Worm (Caenorhabditis elegans): ENCODE data around the gene sru-48.

The sru-48 gene

DNA sequence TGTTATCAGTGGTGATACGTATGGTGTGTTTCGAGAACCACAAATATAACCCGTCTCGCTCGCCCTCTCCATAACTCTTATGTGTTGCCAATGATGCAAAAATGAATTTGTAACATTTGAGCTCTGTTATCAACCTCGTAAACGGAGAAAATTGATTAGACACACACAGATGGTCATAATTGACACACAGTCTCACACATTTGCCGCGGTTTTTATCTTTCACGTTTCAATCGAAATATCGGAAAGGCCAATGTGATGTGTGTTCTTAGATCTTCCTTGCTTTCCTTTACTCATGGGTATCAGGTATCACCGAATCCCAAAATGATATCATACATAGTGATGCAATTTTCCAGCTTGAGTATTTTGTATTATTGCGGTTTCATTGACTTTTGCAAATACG is 33.6 kb downstream of the sru-48 start:
- no peak for TF ChIP-seq lin-40 (tag; optimal IDR thresholded peaks at IDR 0.05)
- TF ChIP-seq madf-6 (GFP tag; IDR thresholded peaks at IDR 0.05), result no peak
- no peak for TF ChIP-seq ztf-26 (tag; optimal IDR thresholded peaks at IDR 0.05)
- TF ChIP-seq nhr-80 (tag; optimal IDR thresholded peaks at IDR 0.05), result peak; percentile 97
- no peak for TF ChIP-seq cebp-2 (GFP tag; IDR thresholded peaks at IDR 0.05)
- TF ChIP-seq F10E7.11 (tag; optimal IDR thresholded peaks at IDR 0.05), result no peak
- TF ChIP-seq mes-4 (tag; optimal IDR thresholded peaks at IDR 0.05), result no peak
- TF ChIP-seq Y79H2A.3 (GFP tag; conservative IDR thresholded peaks at IDR 0.05), result no peak
- TF ChIP-seq nhr-120 (GFP tag; IDR thresholded peaks at IDR 0.05), result no peak
- TF ChIP-seq let-607 (tag; optimal IDR thresholded peaks at IDR 0.05), result peak in 1 of 2 experiments; percentile 61
- no peak for TF ChIP-seq zim-3 (tag; optimal IDR thresholded peaks at IDR 0.05)
- TF ChIP-seq F57A8.1 (GFP tag; optimal IDR thresholded peaks at IDR 0.05), result no peak
- 0 out of 2 replicates have a peak, but pooled peaks have one; percentile 8 for TF ChIP-seq dox-1 (GFP tag; IDR thresholded peaks at IDR 0.05)
- no peak for TF ChIP-seq chd-7 (tag; optimal IDR thresholded peaks at IDR 0.05)
- no peak for TF ChIP-seq C17E4.6 (GFP tag; IDR thresholded peaks at IDR 0.05)
- no peak for TF ChIP-seq cebp-1 (GFP tag; IDR thresholded peaks at IDR 0.05)
- TF ChIP-seq cebp-1 (tag; optimal IDR thresholded peaks at IDR 0.05), result peak; percentile 2
- no peak for TF ChIP-seq lir-1 (GFP tag; conservative IDR thresholded peaks at IDR 0.05)
- TF ChIP-seq tbp1 (GFP tag; optimal IDR thresholded peaks at IDR 0.05), result peak; percentile 22
- TF ChIP-seq bed-2 (GFP tag; IDR thresholded peaks at IDR 0.05), result no peak
- no peak for TF ChIP-seq dpl-1 (GFP tag; optimal IDR thresholded peaks at IDR 0.05)
- no peak for TF ChIP-seq ceh-27 (GFP tag; optimal IDR thresholded peaks at IDR 0.05)
- peak; percentile 44 for TF ChIP-seq sptf-2 (GFP tag; optimal IDR thresholded peaks at IDR 0.05)
- TF ChIP-seq D2030.7 (GFP tag; IDR thresholded peaks at IDR 0.05), result no peak
- TF ChIP-seq ets-4 (GFP tag; optimal IDR thresholded peaks at IDR 0.05), result peak; percentile 39
- no peak for TF ChIP-seq B0336.3 (GFP tag; IDR thresholded peaks at IDR 0.05)
- TF ChIP-seq T26A5.8 (tag; optimal IDR thresholded peaks at IDR 0.05), result no peak
- no peak for TF ChIP-seq ztf-6 (GFP tag; IDR thresholded peaks at IDR 0.05)
- TF ChIP-seq F55B11.4 (tag; optimal IDR thresholded peaks at IDR 0.05; ENCODE audit: borderline replicate concordance, insufficient read depth), result no peak
- TF ChIP-seq snpc-4 (GFP tag; optimal IDR thresholded peaks at IDR 0.05), result no peak
- TF ChIP-seq snpc-4 (tag; optimal IDR thresholded peaks at IDR 0.05), result peak in 1 of 4 experiments; percentile 4
- no peak for TF ChIP-seq hrde-1 (tag; optimal IDR thresholded peaks at IDR 0.05; ENCODE audit: borderline replicate concordance)
- no peak for TF ChIP-seq egrh-3 (GFP tag; IDR thresholded peaks at IDR 0.05)
- no peak for TF ChIP-seq Y56A3A.18 (GFP tag; IDR thresholded peaks at IDR 0.05)
- no peak for TF ChIP-seq nhr-27 (tag; optimal IDR thresholded peaks at IDR 0.05)
- no peak for TF ChIP-seq lin-26 (GFP tag; IDR thresholded peaks at IDR 0.05)
- TF ChIP-seq ztf-22 (GFP tag; optimal IDR thresholded peaks at IDR 0.05), result peak; percentile 66
- 0 out of 2 replicates have a peak, but pooled peaks have one; percentile 44 for TF ChIP-seq nfyb-1 (GFP tag; IDR thresholded peaks at IDR 0.05)
- TF ChIP-seq Y95B8A.8 (GFP tag; IDR thresholded peaks at IDR 0.05), result no peak
- TF ChIP-seq snpc-3.4 (tag; optimal IDR thresholded peaks at IDR 0.05), result no peak
- no peak for TF ChIP-seq nhr-179 (tag; optimal IDR thresholded peaks at IDR 0.05)
- no peak for TF ChIP-seq him-1 (tag; optimal IDR thresholded peaks at IDR 0.05)
- no peak for TF ChIP-seq snpc-1.1 (tag; optimal IDR thresholded peaks at IDR 0.05; ENCODE audit: insufficient read depth)
- no peak for TF ChIP-seq F49E8.2 (tag; optimal IDR thresholded peaks at IDR 0.05; ENCODE audit: insufficient read depth)
- TF ChIP-seq mcd-1 (GFP tag; IDR thresholded peaks at IDR 0.05), result no peak
- peak; percentile 54 for TF ChIP-seq atf-7 (tag; optimal IDR thresholded peaks at IDR 0.05)
- no peak for TF ChIP-seq F23B12.7 (tag; optimal IDR thresholded peaks at IDR 0.05; ENCODE audit: insufficient read depth)
- TF ChIP-seq nhr-90 (tag; optimal IDR thresholded peaks at IDR 0.05), result peak; percentile 15
- TF ChIP-seq madf-8 (GFP tag; conservative IDR thresholded peaks at IDR 0.05), result no peak

Measured in whole organism, young adult.